Worm (Caenorhabditis elegans) whole organism, midembryonic: ENCODE data around the gene F35A5.2.
A peak's percentile ranks its signal among the peaks of the same experiment; 100 is the strongest.

Source experiments
- T22C8.4 ChIP-seq: fragments of 200-800 bp; sonication (Bioruptor generic); IDR thresholded peaks from 2 replicates; pipeline ENCODE4 v1.3.6; 2022; ENCODE audit warnings: missing genetic modification characterization, missing compliant biosample characterization
- cog-1 ChIP-seq: sonication (generic microtip); optimal IDR thresholded peaks from 2 replicates; lab custom pipeline; 2016; ENCODE audit warnings: missing genetic modification characterization, missing compliant biosample characterization
- flt-1 ChIP-seq: fragments of 200-800 bp; sonication (Bioruptor generic); IDR thresholded peaks from 2 replicates; pipeline ENCODE4 v1.3.6; 2022; ENCODE audit warnings: missing genetic modification characterization, missing compliant biosample characterization
- klf-2 ChIP-seq: fragments of 200-800 bp; sonication (Bioruptor generic); conservative IDR thresholded peaks from 2 replicates; pipeline ENCODE4 v1.3.6; 2022; ENCODE audit warnings: missing genetic modification reagents, missing genetic modification characterization, missing compliant biosample characterization
- med-1 ChIP-seq: sonication (generic microtip); optimal IDR thresholded peaks from 2 replicates; lab custom pipeline; 2017; ENCODE audit warnings: missing genetic modification characterization, mild to moderate bottlenecking, missing compliant biosample characterization, antibody characterized with exemption, missing genetic modification reagents; ENCODE audit not compliant: insufficient read depth
- ref-1 ChIP-seq: fragments of 200-800 bp; sonication (Bioruptor generic); conservative IDR thresholded peaks from 2 replicates; pipeline ENCODE4 v1.3.6; 2022; ENCODE audit warnings: missing genetic modification reagents, missing genetic modification characterization, missing compliant biosample characterization
- tab-1 ChIP-seq: fragments of 200-800 bp; sonication (Bioruptor generic); IDR thresholded peaks from 2 replicates; pipeline ENCODE4 v1.3.6; 2022; ENCODE audit warnings: missing genetic modification characterization, missing compliant biosample characterization
- ztf-23 ChIP-seq: fragments of 200-800 bp; sonication (Bioruptor generic); IDR thresholded peaks from 2 replicates; pipeline ENCODE4 v1.3.6; 2022; ENCODE audit warnings: missing genetic modification reagents, missing genetic modification characterization, missing compliant biosample characterization
- ztf-29 ChIP-seq: fragments of 200-800 bp; sonication (Bioruptor generic); IDR thresholded peaks from 2 replicates; pipeline ENCODE4 v1.3.6; 2022; ENCODE audit warnings: missing genetic modification reagents, missing genetic modification characterization, missing compliant biosample characterization

Gene F35A5.2

DNA sequence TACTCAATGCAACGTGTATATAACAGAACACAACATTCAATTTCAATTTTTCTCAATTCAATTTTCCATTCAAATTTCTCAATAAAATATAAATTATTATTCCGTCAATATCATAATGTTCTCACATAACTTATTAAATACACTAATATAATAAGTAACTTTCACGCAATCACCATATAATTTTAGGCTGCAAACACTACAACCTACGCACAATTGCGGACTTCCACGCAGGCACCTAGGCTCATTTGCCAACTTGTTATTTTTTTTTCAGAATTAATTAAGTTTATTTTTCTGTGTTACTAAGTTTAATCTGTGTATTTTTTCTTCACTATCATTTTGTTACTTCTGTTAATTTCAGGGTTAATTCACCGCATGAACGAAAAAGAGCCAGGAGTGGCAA is 32.5 kb upstream of the F35A5.2 start, which contains the start of gene F47B7.2:
Gene F47B7.2 (plus strand): TSS at position 358 of the 400 bp plus-strand sequence.
- no peak for TF ChIP-seq ztf-29
- no peak for TF ChIP-seq med-1
- no peak for TF ChIP-seq ztf-23
- no peak for TF ChIP-seq flt-1 (GFP tag; lab: Robert Waterston, UW)
- no peak for TF ChIP-seq klf-2 (GFP tag; lab: Robert Waterston, UW)
- no peak for TF ChIP-seq T22C8.4 (GFP tag; lab: Robert Waterston, UW)
- no peak for TF ChIP-seq ref-1 (GFP tag; lab: Robert Waterston, UW)
- no peak for TF ChIP-seq cog-1 (tag; lab: Kevin White, UChicago)
- no peak for TF ChIP-seq tab-1 (GFP tag; lab: Robert Waterston, UW)

DNA sequence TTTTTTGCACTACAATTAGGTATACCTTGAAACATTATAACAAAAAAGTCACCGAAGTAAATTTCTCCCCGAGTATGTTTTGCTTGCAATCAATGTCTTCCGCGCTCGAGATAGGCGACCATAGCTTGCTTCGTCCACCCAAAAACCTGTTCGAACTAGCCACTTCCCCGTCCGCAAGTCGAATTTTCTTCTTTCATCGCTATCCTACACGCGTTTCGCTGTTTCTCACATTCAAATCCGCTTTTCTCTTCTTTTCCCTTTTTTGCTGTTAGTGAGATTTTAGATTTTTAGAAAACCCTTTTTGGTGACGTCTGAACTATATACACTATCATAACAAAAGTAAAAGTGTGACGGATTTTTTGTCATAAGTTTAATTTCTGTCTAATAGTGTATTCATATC is 31.7 kb upstream of the F35A5.2 start:
- TF ChIP-seq ztf-23, result no peak
- TF ChIP-seq tab-1 (GFP tag; lab: Robert Waterston, UW), result no peak
- TF ChIP-seq klf-2 (GFP tag; lab: Robert Waterston, UW), result no peak
- TF ChIP-seq cog-1 (tag; lab: Kevin White, UChicago), result no peak
- TF ChIP-seq flt-1 (GFP tag; lab: Robert Waterston, UW), result no peak
- no peak for TF ChIP-seq ref-1 (GFP tag; lab: Robert Waterston, UW)
- no peak for TF ChIP-seq ztf-29
- TF ChIP-seq T22C8.4 (GFP tag; lab: Robert Waterston, UW), result no peak
- TF ChIP-seq med-1, result no peak

DNA sequence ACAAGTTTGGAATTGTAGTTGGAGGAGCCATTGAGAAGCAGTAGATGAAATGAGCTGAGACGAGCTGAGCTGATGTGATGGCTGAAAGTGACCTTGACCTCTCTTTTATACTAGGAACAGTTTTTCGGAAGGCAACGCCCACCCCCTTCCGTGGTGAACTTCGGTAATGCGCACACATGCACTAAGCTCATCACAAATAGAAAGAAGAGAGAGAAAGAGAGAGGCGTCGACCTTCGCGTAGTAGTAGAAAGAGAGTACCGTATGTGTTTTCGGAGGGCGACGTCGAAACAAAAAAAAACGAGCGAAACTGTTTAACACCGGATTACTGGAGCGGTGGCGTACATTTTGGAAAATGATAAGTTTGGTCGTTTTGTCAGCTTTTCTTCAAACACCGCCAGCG is 23.9 kb upstream of the F35A5.2 start, which contains the start of gene marg-1:
Gene marg-1 (minus strand): TSS at position 101 of the 400 bp plus-strand sequence.
- TF ChIP-seq med-1, result no peak
- TF ChIP-seq T22C8.4 (GFP tag; lab: Robert Waterston, UW), result no peak
- no peak for TF ChIP-seq ref-1 (GFP tag; lab: Robert Waterston, UW)
- TF ChIP-seq tab-1 (GFP tag; lab: Robert Waterston, UW), result no peak
- TF ChIP-seq flt-1 (GFP tag; lab: Robert Waterston, UW), result no peak
- no peak for TF ChIP-seq ztf-29
- no peak for TF ChIP-seq ztf-23
- no peak for TF ChIP-seq cog-1 (tag; lab: Kevin White, UChicago)
- no peak for TF ChIP-seq klf-2 (GFP tag; lab: Robert Waterston, UW)

DNA sequence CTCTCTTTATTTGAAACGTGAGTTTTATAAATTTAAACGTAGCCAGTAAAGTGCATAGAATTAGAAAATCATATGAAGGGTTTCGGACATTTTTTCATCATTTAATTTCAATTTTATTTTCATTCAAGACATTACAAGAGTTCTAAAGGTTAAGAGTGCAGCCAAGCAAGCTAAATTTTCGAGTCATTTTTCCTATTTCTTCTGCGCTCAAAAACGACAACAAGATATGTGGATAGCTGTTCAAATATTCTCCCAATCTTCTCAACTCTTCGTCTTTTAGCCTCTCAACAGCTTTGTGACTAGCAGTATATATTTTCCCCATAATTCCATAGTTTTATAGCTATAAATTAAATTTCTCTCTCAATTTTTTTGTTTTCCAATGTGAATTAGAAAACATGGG is 21.3 kb upstream of the F35A5.2 start:
- TF ChIP-seq tab-1 (GFP tag; lab: Robert Waterston, UW), result no peak

DNA sequence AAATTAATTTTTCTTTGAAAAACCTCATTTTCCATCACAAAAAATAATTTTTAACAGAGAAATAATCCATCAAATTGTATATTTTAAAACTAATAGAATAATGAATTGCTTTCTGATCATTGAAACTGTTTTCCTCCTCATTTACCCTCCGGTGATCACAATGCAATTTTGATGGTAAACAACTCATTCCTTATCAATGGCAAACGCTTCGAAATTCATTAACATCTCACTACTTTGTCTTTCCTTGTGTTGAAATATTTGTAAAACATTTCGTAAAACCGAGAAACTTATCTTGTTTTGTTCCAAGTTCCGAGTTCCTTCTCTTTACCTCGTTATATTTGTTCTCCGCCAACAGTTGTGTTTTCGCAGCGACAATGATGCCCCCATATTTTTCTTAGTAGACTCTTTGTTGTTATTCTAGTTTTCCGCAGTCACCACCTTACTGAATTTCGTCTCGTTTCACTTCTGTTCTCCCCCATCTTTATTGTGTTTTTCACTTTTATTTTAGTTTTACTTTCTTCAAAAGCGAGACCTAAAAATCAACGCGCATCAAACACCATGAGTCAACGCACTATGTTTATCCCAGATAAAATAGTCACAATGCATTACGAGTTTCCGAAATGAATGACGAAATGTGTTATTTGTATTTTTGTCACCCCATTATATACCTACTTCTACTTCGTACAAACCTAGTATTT is 19.7 kb upstream of the F35A5.2 start:
- TF ChIP-seq ztf-29 (no peak), med-1 (no peak), ztf-23 (no peak), klf-2 (GFP tag; lab: Robert Waterston, UW) (no peak), tab-1 (GFP tag; lab: Robert Waterston, UW) (no peak), ref-1 (GFP tag; lab: Robert Waterston, UW) (no peak), flt-1 (GFP tag; lab: Robert Waterston, UW) (no peak), cog-1 (tag; lab: Kevin White, UChicago) (no peak)

DNA sequence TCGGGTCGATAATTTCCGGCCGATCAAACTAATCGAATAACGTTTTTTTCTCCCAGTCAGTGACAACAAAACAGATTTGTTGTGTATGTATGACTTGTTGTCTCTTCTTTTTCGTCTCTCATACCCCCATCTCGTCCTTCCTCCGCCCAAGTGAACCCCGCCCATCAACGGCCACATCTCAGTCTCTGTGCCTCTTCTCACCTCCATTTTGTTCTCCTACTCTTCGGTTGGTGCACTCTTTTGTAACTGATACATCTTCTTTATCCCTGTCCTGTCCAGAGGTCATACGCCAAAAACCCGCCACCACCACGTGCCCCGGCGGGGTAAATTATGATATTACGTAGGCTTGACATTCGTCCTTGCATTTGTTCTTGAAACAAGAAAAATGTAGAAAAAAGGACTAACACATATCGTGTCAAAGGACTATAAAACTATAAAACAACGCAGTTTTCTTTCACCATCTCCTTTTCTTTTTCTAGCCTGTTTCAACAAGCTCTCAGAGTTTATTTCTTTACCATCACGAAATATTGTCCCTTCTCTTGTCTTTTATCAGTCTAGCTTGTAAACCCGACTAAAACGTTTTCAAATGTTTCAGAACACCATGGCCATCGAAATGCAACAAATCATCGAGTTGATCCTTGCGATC is 17.4 kb upstream of the F35A5.2 start, which contains the start of gene pmpl-1:
Gene pmpl-1 (plus strand): TSS at position 596 of the 646 bp plus-strand sequence.
- TF ChIP-seq ztf-29, result no peak
- TF ChIP-seq cog-1 (tag; lab: Kevin White, UChicago), result no peak
- no peak for TF ChIP-seq ref-1 (GFP tag; lab: Robert Waterston, UW)
- no peak for TF ChIP-seq med-1
- no peak for TF ChIP-seq tab-1 (GFP tag; lab: Robert Waterston, UW)
- no peak for TF ChIP-seq ztf-23
- no peak for TF ChIP-seq T22C8.4 (GFP tag; lab: Robert Waterston, UW)
- no peak for TF ChIP-seq flt-1 (GFP tag; lab: Robert Waterston, UW)
- no peak for TF ChIP-seq klf-2 (GFP tag; lab: Robert Waterston, UW)

DNA sequence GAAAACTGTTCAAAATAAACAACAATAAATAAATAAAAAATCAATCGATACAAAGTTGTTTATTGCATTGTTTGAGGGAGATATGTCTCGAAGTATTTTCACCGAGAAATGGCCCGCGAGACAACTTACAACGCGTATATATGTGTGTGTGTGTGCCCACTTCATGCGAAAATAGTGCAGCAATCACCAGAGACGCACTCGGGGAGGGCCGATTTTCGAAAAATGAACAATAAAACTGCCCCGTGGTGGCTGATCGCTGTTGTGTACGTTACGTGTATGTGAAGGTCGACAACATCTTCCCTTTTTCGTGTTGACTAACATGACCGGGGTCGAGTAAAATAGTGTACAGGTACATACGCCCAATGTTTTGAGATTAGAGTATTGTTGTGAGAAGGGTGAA is 16.5 kb upstream of the F35A5.2 start:
- TF ChIP-seq tab-1 (GFP tag; lab: Robert Waterston, UW) (0 out of 2 replicates have a peak, but pooled peaks have one; percentile 6), ztf-23 (no peak)

DNA sequence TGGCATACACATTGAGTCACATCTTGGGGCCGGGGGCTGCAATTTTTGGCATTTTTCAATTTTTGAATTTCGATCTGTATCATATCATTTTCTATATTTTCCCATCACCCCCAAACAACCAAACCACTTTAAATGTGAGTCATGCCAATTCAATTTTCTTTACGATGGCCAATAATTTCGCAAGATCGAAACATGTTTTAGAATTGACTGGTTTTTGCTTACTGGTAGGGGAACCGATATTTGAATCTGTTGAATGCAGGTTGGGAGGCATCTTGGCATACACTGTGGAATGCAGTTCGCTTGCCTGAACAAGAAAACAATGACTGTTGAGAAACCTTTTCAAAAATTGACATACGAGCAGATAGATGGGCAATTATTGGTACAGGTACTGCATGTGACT is 13.8 kb upstream of the F35A5.2 start:
- no peak for TF ChIP-seq tab-1 (GFP tag; lab: Robert Waterston, UW)
- no peak for TF ChIP-seq med-1
- no peak for TF ChIP-seq ztf-23
- no peak for TF ChIP-seq flt-1 (GFP tag; lab: Robert Waterston, UW)

DNA sequence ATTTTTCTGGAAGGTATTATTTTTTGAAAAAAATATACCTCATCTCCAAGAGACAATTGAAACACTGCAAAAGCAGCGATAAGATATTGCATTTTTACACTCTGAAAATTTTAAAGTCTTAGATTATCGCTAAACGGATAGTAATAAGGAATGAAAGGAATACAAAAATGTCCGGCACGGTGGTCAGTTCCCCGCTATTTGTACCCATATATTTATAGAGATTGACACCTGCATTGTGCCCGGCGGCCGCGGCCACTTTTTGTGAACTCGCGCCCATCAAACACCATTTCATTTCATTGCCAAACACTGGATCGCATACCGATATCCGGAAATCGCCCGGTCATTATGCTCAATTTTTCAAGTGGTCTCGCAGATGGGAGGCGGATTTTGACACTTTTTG is 12.2 kb upstream of the F35A5.2 start, which contains the start of gene idpp-5:
Gene idpp-5 (minus strand): TSS at position 101 of the 400 bp plus-strand sequence.
- TF ChIP-seq flt-1 (GFP tag; lab: Robert Waterston, UW), result no peak
- TF ChIP-seq med-1, result no peak
- no peak for TF ChIP-seq cog-1 (tag; lab: Kevin White, UChicago)
- TF ChIP-seq ref-1 (GFP tag; lab: Robert Waterston, UW), result no peak
- TF ChIP-seq tab-1 (GFP tag; lab: Robert Waterston, UW), result no peak
- TF ChIP-seq ztf-29, result no peak
- no peak for TF ChIP-seq T22C8.4 (GFP tag; lab: Robert Waterston, UW)
- TF ChIP-seq klf-2 (GFP tag; lab: Robert Waterston, UW), result no peak
- TF ChIP-seq ztf-23, result no peak

DNA sequence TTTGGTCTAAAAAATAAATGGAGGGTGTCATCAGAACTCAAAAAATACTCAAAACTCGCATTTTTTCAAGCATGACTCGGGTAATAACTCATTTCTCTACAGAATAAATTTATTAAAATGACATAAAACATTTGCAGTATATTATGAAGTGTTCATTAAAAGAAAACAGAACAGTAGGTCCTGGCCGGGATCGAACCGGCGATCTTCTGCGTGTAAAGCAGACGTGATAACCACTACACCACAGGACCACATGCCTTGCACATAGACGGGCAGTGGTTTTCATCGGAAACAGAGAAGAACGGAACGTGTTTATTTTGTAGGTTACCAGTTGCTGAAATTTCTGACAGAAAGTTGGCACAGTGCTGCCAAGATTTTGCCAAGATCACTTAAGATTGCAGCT is 11.5 kb upstream of the F35A5.2 start:
- TF ChIP-seq flt-1 (GFP tag; lab: Robert Waterston, UW), result no peak
- no peak for TF ChIP-seq cog-1 (tag; lab: Kevin White, UChicago)
- no peak for TF ChIP-seq tab-1 (GFP tag; lab: Robert Waterston, UW)
- TF ChIP-seq med-1, result no peak
- no peak for TF ChIP-seq T22C8.4 (GFP tag; lab: Robert Waterston, UW)
- no peak for TF ChIP-seq ref-1 (GFP tag; lab: Robert Waterston, UW)
- no peak for TF ChIP-seq klf-2 (GFP tag; lab: Robert Waterston, UW)
- no peak for TF ChIP-seq ztf-23
- TF ChIP-seq ztf-29, result no peak
